Worm (Caenorhabditis elegans): ENCODE results near the gene K05F6.4.

- TF ChIP-seq snpc-4 (tag; optimal IDR thresholded peaks at IDR 0.05) = no peak
- TF ChIP-seq eor-1 (tag; optimal IDR thresholded peaks at IDR 0.05) = no peak
- TF ChIP-seq daf-12 (tag; optimal IDR thresholded peaks at IDR 0.05) = no peak
- no peak for TF ChIP-seq nfya-1 (tag; optimal IDR thresholded peaks at IDR 0.05; ENCODE audit: insufficient read depth)
- no peak for TF ChIP-seq pha-4 (tag; optimal IDR thresholded peaks at IDR 0.05)
- TF ChIP-seq aly-2 (tag; optimal IDR thresholded peaks at IDR 0.05) = no peak
- no peak for TF ChIP-seq elt-3 (tag; optimal IDR thresholded peaks at IDR 0.05)
- TF ChIP-seq pqm-1 (tag; optimal IDR thresholded peaks at IDR 0.05) = no peak
- no peak for TF ChIP-seq tbx-2 (tag; optimal IDR thresholded peaks at IDR 0.05)
- TF ChIP-seq elt-2 (tag; optimal IDR thresholded peaks at IDR 0.05) = no peak
- TF ChIP-seq lin-39 (tag; optimal IDR thresholded peaks at IDR 0.05) = no peak
Observed at ce11 chrII:1576030-1576429, 32.7 kb downstream of the K05F6.4 start, which contains the start of gene K05F6.10.

All from whole organism, L3 larva.